Fruit fly (Drosophila melanogaster) whole organism, embryonic: ENCODE results near the gene CG3626.

ENCODE experiments used
- Antp ChIP-seq: fragments of 200-800 bp; sonication (Bioruptor generic); optimal IDR thresholded peaks from 3 replicates; lab custom pipeline; 2016; ENCODE audit warnings: missing biosample characterization, missing genetic modification characterization
- Awh ChIP-seq: fragments of 200-800 bp; sonication (Bioruptor generic); IDR thresholded peaks from 2 replicates; pipeline ENCODE4, ENCODE4 v1.3.6; 2022; ENCODE audit warnings: missing biosample characterization, missing genetic modification characterization
- CG1024 ChIP-seq: fragments of 200-800 bp; sonication (Bioruptor generic); IDR thresholded peaks from 2 replicates; pipeline ENCODE4 v1.3.6; 2022; ENCODE audit warnings: missing biosample characterization, missing genetic modification characterization
- CG10267 ChIP-seq: fragments of 200-800 bp; sonication (Bioruptor generic); optimal IDR thresholded peaks from 2 replicates; lab custom pipeline; 2018; ENCODE audit warnings: missing biosample characterization, mild to moderate bottlenecking, missing genetic modification characterization, moderate library complexity
- CG11247 ChIP-seq: fragments of 200-800 bp; sonication (Bioruptor generic); IDR thresholded peaks from 2 replicates; pipeline ENCODE4 v1.3.6; 2022; ENCODE audit warnings: missing biosample characterization, missing genetic modification characterization
- CG12236 ChIP-seq: fragments of 200-800 bp; sonication (Bioruptor generic); optimal IDR thresholded peaks from 2 replicates; lab custom pipeline; 2016; ENCODE audit warnings: missing biosample characterization, missing genetic modification characterization
- CG12299 ChIP-seq: fragments of 200-800 bp; sonication (Bioruptor generic); optimal IDR thresholded peaks from 2 replicates; lab custom pipeline; 2018; ENCODE audit warnings: missing biosample characterization, mild to moderate bottlenecking, missing genetic modification characterization
- CG13624 ChIP-seq: fragments of 200-800 bp; sonication (Bioruptor generic); optimal IDR thresholded peaks from 2 replicates; lab custom pipeline; 2016; ENCODE audit warnings: missing biosample characterization, missing genetic modification characterization
- CG14014 ChIP-seq: fragments of 200-800 bp; sonication (Bioruptor generic); IDR thresholded peaks from 2 replicates; pipeline ENCODE4 v1.3.6; 2022; ENCODE audit warnings: missing biosample characterization, missing genetic modification characterization
- CG14441 ChIP-seq: fragments of 200-800 bp; sonication (Bioruptor generic); IDR thresholded peaks from 2 replicates; pipeline ENCODE4 v1.3.6; 2022; ENCODE audit warnings: missing biosample characterization, missing genetic modification characterization
- CG1647 ChIP-seq: fragments of 200-800 bp; sonication (Bioruptor generic); optimal IDR thresholded peaks from 3 replicates; lab custom pipeline; 2016; ENCODE audit warnings: missing biosample characterization, missing genetic modification characterization
- CG17328 ChIP-seq: fragments of 200-800 bp; sonication (Bioruptor generic); IDR thresholded peaks from 2 replicates; pipeline ENCODE4 v1.3.6; 2022; ENCODE audit warnings: missing biosample characterization, missing genetic modification characterization
- CG17359 ChIP-seq: fragments of 200-800 bp; sonication (Bioruptor generic); optimal IDR thresholded peaks from 3 replicates; lab custom pipeline; 2018; ENCODE audit warnings: missing biosample characterization, mild to moderate bottlenecking, missing genetic modification characterization, moderate library complexity
- CG1792 ChIP-seq: fragments of 200-800 bp; sonication (Bioruptor generic); optimal IDR thresholded peaks from 2 replicates; lab custom pipeline; 2016; ENCODE audit warnings: missing biosample characterization, missing genetic modification characterization
- CG2202 ChIP-seq: fragments of 200-800 bp; sonication (Bioruptor generic); optimal IDR thresholded peaks from 2 replicates; lab custom pipeline; 2018; ENCODE audit warnings: missing biosample characterization, mild to moderate bottlenecking, missing genetic modification characterization
- CG2678 ChIP-seq: fragments of 200-800 bp; sonication (Bioruptor generic); optimal IDR thresholded peaks from 3 replicates; lab custom pipeline; 2019; ENCODE audit warnings: missing biosample characterization, mild to moderate bottlenecking, missing genetic modification characterization, moderate library complexity
- CG4360 ChIP-seq: fragments of 200-800 bp; sonication (Bioruptor generic); IDR thresholded peaks from 2 replicates; pipeline ENCODE4 v1.3.6; 2022; ENCODE audit warnings: missing biosample characterization, missing genetic modification characterization
- CG43689 ChIP-seq: fragments of 200-800 bp; sonication (Bioruptor generic); IDR thresholded peaks from 2 replicates; pipeline ENCODE4 v1.3.6; 2022; ENCODE audit warnings: missing biosample characterization, missing genetic modification characterization
- CG6791 ChIP-seq: fragments of 200-800 bp; sonication (Bioruptor generic); IDR thresholded peaks from 3 replicates; pipeline ENCODE4 v1.3.6; 2022; ENCODE audit warnings: missing biosample characterization, missing genetic modification characterization; ENCODE audit not compliant: partially characterized antibody
- CG8281 ChIP-seq: fragments of 200-800 bp; sonication (Bioruptor generic); optimal IDR thresholded peaks from 2 replicates; lab custom pipeline; 2018; ENCODE audit warnings: missing biosample characterization, mild to moderate bottlenecking, missing genetic modification characterization, moderate library complexity
- CG8924 ChIP-seq: fragments of 200-800 bp; optimal IDR thresholded peaks from 3 replicates; lab custom pipeline; 2019; ENCODE audit warnings: missing biosample characterization, mild to moderate bottlenecking, missing genetic modification characterization, moderate library complexity
- Chrac-16 ChIP-seq: fragments of 200-800 bp; sonication (Bioruptor generic); optimal IDR thresholded peaks from 3 replicates; lab custom pipeline; 2016; ENCODE audit warnings: missing biosample characterization, missing genetic modification characterization
- Dad ChIP-seq: fragments of 200-800 bp; sonication (Bioruptor generic); optimal IDR thresholded peaks from 3 replicates; lab custom pipeline; 2016; ENCODE audit warnings: missing biosample characterization, missing genetic modification characterization
- Doc3 ChIP-seq: fragments of 200-800 bp; sonication (Bioruptor generic); IDR thresholded peaks from 3 replicates; pipeline ENCODE4 v1.3.6; 2022; ENCODE audit warnings: missing biosample characterization, missing genetic modification characterization; ENCODE audit not compliant: partially characterized antibody
- ERR ChIP-seq: fragments of 200-800 bp; sonication (Bioruptor generic); optimal IDR thresholded peaks from 2 replicates; lab custom pipeline; 2016; ENCODE audit warnings: missing biosample characterization, missing genetic modification characterization
- Eip74EF ChIP-seq, 2 experiments: fragments of 200-800 bp in 1 of 2; fragments of >200 bp in 1 of 2; sonication (Bioruptor generic) in 1 of 2; optimal IDR thresholded peaks; 2 replicates each; lab custom pipeline; 2017 to 2019; ENCODE audit warnings: missing biosample characterization in 2 of 2, missing genetic modification characterization in 2 of 2, mild to moderate bottlenecking in 1 of 2, moderate library complexity in 1 of 2
- HLH4C ChIP-seq: fragments of 200-800 bp; sonication (Bioruptor generic); IDR thresholded peaks from 3 replicates; pipeline ENCODE4 v1.3.6; 2022; ENCODE audit warnings: missing biosample characterization, missing genetic modification characterization; ENCODE audit not compliant: partially characterized antibody
- Kr ChIP-seq: fragments of 200-800 bp; sonication (Bioruptor generic); optimal IDR thresholded peaks from 2 replicates; lab custom pipeline; 2017; ENCODE audit warnings: missing biosample characterization, mild to moderate bottlenecking, missing genetic modification characterization
- Opbp ChIP-seq: fragments of 200-800 bp; sonication (Bioruptor generic); IDR thresholded peaks from 3 replicates; pipeline ENCODE4 v1.3.6; 2022; ENCODE audit warnings: missing biosample characterization, missing genetic modification characterization; ENCODE audit not compliant: partially characterized antibody
- PHDP ChIP-seq: fragments of 200-800 bp; sonication (Bioruptor generic); optimal IDR thresholded peaks from 3 replicates; lab custom pipeline; 2018; ENCODE audit warnings: missing biosample characterization, mild to moderate bottlenecking, missing genetic modification characterization, moderate library complexity
- Sox102F ChIP-seq: fragments of 200-800 bp; sonication (Bioruptor generic); optimal IDR thresholded peaks from 2 replicates; lab custom pipeline; 2018; ENCODE audit warnings: missing biosample characterization, mild to moderate bottlenecking, missing genetic modification characterization, moderate library complexity
- abd-A ChIP-seq: fragments of 200-800 bp; sonication (Bioruptor generic); optimal IDR thresholded peaks from 3 replicates; lab custom pipeline; 2019; ENCODE audit warnings: missing biosample characterization, mild to moderate bottlenecking, missing genetic modification characterization, moderate library complexity
- ara ChIP-seq: fragments of 200-800 bp; sonication (Bioruptor generic); IDR thresholded peaks from 2 replicates; pipeline ENCODE4 v1.3.6; 2022; ENCODE audit warnings: missing biosample characterization, missing genetic modification characterization
- ash1 ChIP-seq: fragments of 200-800 bp; sonication (Bioruptor generic); optimal IDR thresholded peaks from 2 replicates; lab custom pipeline; 2018; ENCODE audit warnings: missing biosample characterization, mild to moderate bottlenecking, missing genetic modification characterization
- bbx ChIP-seq: fragments of 200-800 bp; sonication (Bioruptor generic); IDR thresholded peaks from 2 replicates; pipeline ENCODE4 v1.3.6; 2022; ENCODE audit warnings: missing biosample characterization, missing genetic modification characterization; ENCODE audit not compliant: partially characterized antibody
- br ChIP-seq: fragments of >200 bp; optimal IDR thresholded peaks from 2 replicates; lab custom pipeline; 2017
- ewg ChIP-seq: fragments of 200-800 bp; sonication (Bioruptor generic); optimal IDR thresholded peaks from 3 replicates; lab custom pipeline; 2017; ENCODE audit warnings: mild to moderate bottlenecking, missing biosample characterization, missing genetic modification reagents, missing genetic modification characterization
- exex ChIP-seq: fragments of 200-800 bp; sonication (Bioruptor generic); optimal IDR thresholded peaks from 4 replicates; lab custom pipeline; 2018; ENCODE audit warnings: missing biosample characterization, mild to moderate bottlenecking, missing genetic modification characterization, moderate library complexity
- gro ChIP-seq: fragments of 200-800 bp; sonication (Bioruptor generic); optimal IDR thresholded peaks from 2 replicates; lab custom pipeline; 2016; ENCODE audit warnings: missing biosample characterization, missing genetic modification characterization
- gsb-n ChIP-seq: fragments of 200-800 bp; sonication (Bioruptor generic); optimal IDR thresholded peaks from 3 replicates; lab custom pipeline; 2018; ENCODE audit warnings: missing biosample characterization, mild to moderate bottlenecking, missing genetic modification characterization
- hbn ChIP-seq: fragments of 200-800 bp; sonication (Bioruptor generic); IDR thresholded peaks from 2 replicates; pipeline ENCODE4 v1.3.6; 2022; ENCODE audit warnings: missing biosample characterization, missing genetic modification characterization; ENCODE audit not compliant: partially characterized antibody
- kni ChIP-seq: fragments of 200-800 bp; sonication (Bioruptor generic); optimal IDR thresholded peaks from 3 replicates; lab custom pipeline; 2017; ENCODE audit warnings: mild to moderate bottlenecking, missing biosample characterization, missing genetic modification reagents, missing genetic modification characterization
- lbe ChIP-seq: fragments of 200-800 bp; sonication (Bioruptor generic); optimal IDR thresholded peaks from 2 replicates; lab custom pipeline; 2016; ENCODE audit warnings: missing biosample characterization, mild to moderate bottlenecking, missing genetic modification characterization
- mld ChIP-seq: fragments of 200-800 bp; sonication (Bioruptor generic); IDR thresholded peaks from 3 replicates; pipeline ENCODE4 v1.3.6; 2022; ENCODE audit warnings: missing biosample characterization, missing genetic modification characterization; ENCODE audit not compliant: partially characterized antibody
- nmo ChIP-seq: fragments of 200-800 bp; sonication (Bioruptor generic); optimal IDR thresholded peaks from 2 replicates; lab custom pipeline; 2018; ENCODE audit warnings: missing biosample characterization, mild to moderate bottlenecking, missing genetic modification characterization, moderate library complexity
- oc ChIP-seq: fragments of 200-800 bp; sonication (Bioruptor generic); optimal IDR thresholded peaks from 2 replicates; lab custom pipeline; 2018; ENCODE audit warnings: missing biosample characterization, mild to moderate bottlenecking, missing genetic modification characterization, moderate library complexity
- pho ChIP-seq: fragments of 200-800 bp; sonication (Bioruptor generic); optimal IDR thresholded peaks from 2 replicates; lab custom pipeline; 2016; ENCODE audit warnings: missing biosample characterization, missing genetic modification characterization
- tap ChIP-seq: fragments of 200-800 bp; optimal IDR thresholded peaks from 3 replicates; lab custom pipeline; 2019; ENCODE audit warnings: missing biosample characterization, mild to moderate bottlenecking, missing genetic modification characterization, moderate library complexity
- unpg ChIP-seq: fragments of 200-800 bp; sonication (Bioruptor generic); optimal IDR thresholded peaks from 3 replicates; lab custom pipeline; 2018; ENCODE audit warnings: missing biosample characterization, mild to moderate bottlenecking, missing genetic modification characterization, moderate library complexity
- z ChIP-seq: fragments of 200-800 bp; sonication (Bioruptor generic); IDR thresholded peaks from 3 replicates; pipeline ENCODE4 v1.3.6; 2022; ENCODE audit warnings: missing biosample characterization, missing genetic modification characterization

Gene CG3626

DNA sequence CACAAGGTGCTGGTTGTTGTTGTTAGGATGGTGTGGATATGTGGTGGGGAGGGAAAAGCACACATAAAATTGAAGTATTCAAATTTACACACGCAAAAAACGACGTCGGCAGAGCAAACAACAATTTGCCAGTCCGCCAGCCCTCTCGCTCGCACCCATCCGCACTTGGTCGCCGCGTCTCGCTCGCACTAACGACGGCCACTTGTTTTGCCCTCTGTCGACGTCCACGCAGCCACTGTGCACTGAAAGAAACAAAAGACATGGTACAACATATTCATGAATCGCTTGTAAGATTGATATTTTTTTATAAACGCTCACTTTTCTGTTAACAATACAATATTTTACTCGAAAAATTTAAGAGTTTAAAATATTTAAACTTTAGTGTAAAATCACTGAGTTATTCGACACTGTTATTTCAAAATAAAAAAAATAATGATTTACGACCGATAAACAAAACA is 42.3 kb upstream of the CG3626 start (continued):
- peak; percentile 45 for TF ChIP-seq Chrac-16
- TF ChIP-seq Dad (GFP tag; lab: Kevin White, UChicago): peak; percentile 12
- no peak for TF ChIP-seq CG4360 (GFP tag; lab: Robert Waterston, UW)
- peak; percentile 12 for TF ChIP-seq ewg (GFP tag; lab: Kevin White, UChicago)
- TF ChIP-seq CG14441 (GFP tag; lab: Robert Waterston, UW): peak; percentile 49; the same call in 1 of the 2 replicates
- peak; percentile 27 for TF ChIP-seq CG10267 (tag; lab: Kevin White, UChicago)
- no peak for TF ChIP-seq lbe (GFP tag; lab: Kevin White, UChicago)
- TF ChIP-seq CG1024 (GFP tag; lab: Robert Waterston, UW): 0 out of 2 replicates have a peak, but pooled peaks have one; percentile 4
- peak; percentile 22 for TF ChIP-seq tap (tag; lab: Kevin White, UChicago)
- peak; percentile 61 for TF ChIP-seq CG14014
- peak; percentile 35 for TF ChIP-seq ara (GFP tag; lab: Robert Waterston, UW)
- peak; percentile 27 for TF ChIP-seq CG12299 (tag; lab: Kevin White, UChicago)
- TF ChIP-seq Opbp (GFP tag; lab: Robert Waterston, UW): no peak
- no peak for TF ChIP-seq Kr (GFP tag; lab: Kevin White, UChicago)
- peak; percentile 36; the same call in 1 of the 2 replicates for TF ChIP-seq CG17328 (GFP tag; lab: Robert Waterston, UW)
- no peak for TF ChIP-seq ERR (GFP tag; lab: Kevin White, UChicago)
- peak; percentile 70 for TF ChIP-seq nmo
- no peak for TF ChIP-seq oc
- TF ChIP-seq unpg (GFP tag; lab: Kevin White, UChicago): peak; percentile 69
- no peak for TF ChIP-seq Doc3 (GFP tag; lab: Robert Waterston, UW)
- no peak for TF ChIP-seq bbx (GFP tag; lab: Robert Waterston, UW)
- peak in 1 of 2 experiments; percentile 33 for TF ChIP-seq Eip74EF (GFP tag; optimal IDR thresholded peaks at IDR 0.05; lab: Kevin White, UChicago)
- TF ChIP-seq CG1792 (GFP tag; lab: Kevin White, UChicago): peak; percentile 28
- no peak for TF ChIP-seq ash1 (GFP tag; lab: Kevin White, UChicago)
- no peak for TF ChIP-seq gsb-n (tag; lab: Kevin White, UChicago)
- no peak for TF ChIP-seq CG2202
- TF ChIP-seq gro (GFP tag; lab: Kevin White, UChicago): peak; percentile 46
- peak; percentile 3 for TF ChIP-seq CG12236 (GFP tag; lab: Kevin White, UChicago)
- no peak for TF ChIP-seq HLH4C (GFP tag; lab: Robert Waterston, UW)
- TF ChIP-seq Sox102F (GFP tag; lab: Kevin White, UChicago): peak; percentile 65
- peak; percentile 43 for TF ChIP-seq pho (GFP tag; lab: Kevin White, UChicago)
- peak; percentile 26 for TF ChIP-seq exex (tag; lab: Kevin White, UChicago)
- 0 out of 2 replicates have a peak, but pooled peaks have one; percentile 30 for TF ChIP-seq CG11247
- TF ChIP-seq CG1647 (GFP tag; lab: Kevin White, UChicago): peak; percentile 43
- TF ChIP-seq CG8924 (tag; lab: Kevin White, UChicago): peak; percentile 56
- no peak for TF ChIP-seq CG6791 (GFP tag; lab: Robert Waterston, UW)
- TF ChIP-seq PHDP: peak; percentile 79
- TF ChIP-seq CG13624 (GFP tag; lab: Kevin White, UChicago): peak; percentile 38
- no peak for TF ChIP-seq br
- peak; percentile 38 for TF ChIP-seq CG8281 (tag; lab: Kevin White, UChicago)
- TF ChIP-seq mld (GFP tag; lab: Robert Waterston, UW): no peak
- peak; percentile 81 for TF ChIP-seq CG2678 (tag; lab: Kevin White, UChicago)
- peak; percentile 52 for TF ChIP-seq abd-A (tag; lab: Kevin White, UChicago)
- TF ChIP-seq CG43689 (GFP tag; lab: Robert Waterston, UW): no peak
- TF ChIP-seq CG17359 (tag; lab: Kevin White, UChicago): peak; percentile 61
- TF ChIP-seq z (GFP tag; lab: Robert Waterston, UW): no peak
- no peak for TF ChIP-seq kni (GFP tag; lab: Kevin White, UChicago)
- TF ChIP-seq Awh (GFP tag; lab: Robert Waterston, UW): no peak
- no peak for TF ChIP-seq hbn (GFP tag; lab: Robert Waterston, UW)
- TF ChIP-seq Antp (GFP tag; lab: Kevin White, UChicago): no peak
